Worm (Caenorhabditis elegans) whole organism, L1 larva: ENCODE measurements around the gene cyp-33E1.

Experiments
- C34B4.2 ChIP-seq: sonication (generic microtip); optimal IDR thresholded peaks from 2 replicates; lab custom pipeline; 2017; ENCODE audit warnings: mild to moderate bottlenecking, missing genetic modification characterization, missing compliant biosample characterization
- Y116A8C.19 ChIP-seq: sonication (generic microtip); optimal IDR thresholded peaks from 2 replicates; lab custom pipeline; 2016; ENCODE audit warnings: missing compliant biosample characterization, missing genetic modification characterization, borderline replicate concordance
- blmp-1 ChIP-seq: fragments of 150-350 bp; optimal IDR thresholded peaks from 2 replicates; lab custom pipeline; 2014; ENCODE audit warnings: missing biosample characterization, missing genetic modification characterization
- efl-1 ChIP-seq, 4 experiments: fragments of 150-350 bp; optimal IDR thresholded peaks in 3 of 4; peaks in 1 of 4; 1 replicate in 1 of 4; 2 replicates in 3 of 4; lab custom pipeline; 2014; ENCODE audit warnings: missing biosample characterization in 2 of 4, missing genetic modification characterization in 2 of 4, missing genetic modification reagents in 2 of 4
- elt-2 ChIP-seq: sonication (generic microtip); optimal IDR thresholded peaks from 2 replicates; lab custom pipeline; 2016; ENCODE audit warnings: missing genetic modification characterization, mild to moderate bottlenecking, inconsistent platforms, missing compliant biosample characterization, missing genetic modification reagents
- elt-3 ChIP-seq, 6 experiments: fragments of 150-350 bp in 1 of 6; sonication (generic microtip); optimal IDR thresholded peaks; 2 replicates each; lab custom pipeline; 2017 to 2018; ENCODE audit warnings: missing biosample characterization in 6 of 6, missing genetic modification characterization in 6 of 6, inconsistent platforms in 1 of 6
- ets-5 ChIP-seq: fragments of 200-800 bp; sonication (Bioruptor generic); IDR thresholded peaks from 2 replicates; pipeline ENCODE4 v1.3.6; 2022; ENCODE audit warnings: missing genetic modification characterization, missing compliant biosample characterization
- fkh-10 ChIP-seq: sonication (generic microtip); optimal IDR thresholded peaks from 2 replicates; lab custom pipeline; 2017; ENCODE audit warnings: missing biosample characterization, missing genetic modification reagents, missing genetic modification characterization
- fkh-4 ChIP-seq: sonication (generic microtip); optimal IDR thresholded peaks from 2 replicates; lab custom pipeline; 2016; ENCODE audit warnings: missing compliant biosample characterization, missing genetic modification characterization, borderline replicate concordance
- hlh-17 ChIP-seq: fragments of 200-800 bp; sonication (Bioruptor generic); optimal IDR thresholded peaks from 2 replicates; lab custom pipeline; 2018; ENCODE audit warnings: missing genetic modification characterization, mild to moderate bottlenecking, missing compliant biosample characterization, moderate library complexity, borderline replicate concordance
- hlh-4 ChIP-seq: sonication (generic microtip); optimal IDR thresholded peaks from 2 replicates; lab custom pipeline; 2016; ENCODE audit warnings: mild to moderate bottlenecking, missing genetic modification characterization, missing compliant biosample characterization
- irx-1 ChIP-seq: sonication (generic microtip); optimal IDR thresholded peaks from 2 replicates; lab custom pipeline; 2016; ENCODE audit warnings: missing genetic modification characterization, missing compliant biosample characterization
- isw-1 ChIP-seq: fragments of 200-800 bp; sonication (Bioruptor generic); IDR thresholded peaks from 2 replicates; pipeline ENCODE4 v1.3.6; 2022; ENCODE audit warnings: missing genetic modification characterization, missing compliant biosample characterization
- jun-1 ChIP-seq: fragments of 150-350 bp; optimal IDR thresholded peaks from 2 replicates; lab custom pipeline; 2014; ENCODE audit warnings: missing biosample characterization, missing genetic modification reagents, missing genetic modification characterization
- lin-13 ChIP-seq: fragments of 150-350 bp; optimal IDR thresholded peaks from 2 replicates; lab custom pipeline; 2014; ENCODE audit warnings: missing biosample characterization, missing genetic modification reagents, missing genetic modification characterization
- lin-14 ChIP-seq: fragments of 200-800 bp; sonication (Bioruptor generic); optimal IDR thresholded peaks from 2 replicates; lab custom pipeline; 2018; ENCODE audit warnings: mild to moderate bottlenecking, missing genetic modification characterization, moderate library complexity, missing compliant biosample characterization
- lin-15B ChIP-seq: fragments of 150-350 bp; sonication (generic microtip); optimal IDR thresholded peaks from 3 replicates; lab custom pipeline; 2014; ENCODE audit warnings: missing biosample characterization, missing genetic modification characterization
- lin-35 ChIP-seq, 2 experiments: fragments of 150-350 bp; optimal IDR thresholded peaks; 2 replicates each; lab custom pipeline; 2014; ENCODE audit warnings: missing biosample characterization in 2 of 2, missing genetic modification characterization in 2 of 2, missing genetic modification reagents in 2 of 2
- mef-2 ChIP-seq: fragments of 150-350 bp; optimal IDR thresholded peaks from 2 replicates; lab custom pipeline; 2014; ENCODE audit warnings: missing biosample characterization, missing genetic modification characterization
- nhr-28 ChIP-seq: fragments of 150-350 bp; optimal IDR thresholded peaks from 2 replicates; lab custom pipeline; 2014; ENCODE audit warnings: missing biosample characterization, missing genetic modification characterization
- nhr-47 ChIP-seq: sonication (generic microtip); optimal IDR thresholded peaks from 2 replicates; lab custom pipeline; 2016; ENCODE audit warnings: mild to moderate bottlenecking, missing genetic modification characterization, moderate library complexity, missing compliant biosample characterization
- pqm-1 ChIP-seq: sonication (generic microtip); optimal IDR thresholded peaks from 3 replicates; lab custom pipeline; 2017; ENCODE audit warnings: missing biosample characterization, missing genetic modification characterization
- rnt-1 ChIP-seq: sonication (generic microtip); optimal IDR thresholded peaks from 2 replicates; lab custom pipeline; 2016; ENCODE audit warnings: mild to moderate bottlenecking, missing genetic modification characterization, moderate library complexity, missing compliant biosample characterization
- snpc-4 ChIP-seq: fragments of 150-350 bp; optimal IDR thresholded peaks from 2 replicates; lab custom pipeline; 2014; ENCODE audit warnings: missing biosample characterization, missing genetic modification characterization
- sup-37 ChIP-seq: fragments of 200-800 bp; sonication (Bioruptor generic); optimal IDR thresholded peaks from 2 replicates; lab custom pipeline; 2018; ENCODE audit warnings: mild to moderate bottlenecking, missing genetic modification characterization, missing compliant biosample characterization
- unc-30 ChIP-seq: sonication (generic microtip); optimal IDR thresholded peaks from 2 replicates; lab custom pipeline; 2017; ENCODE audit warnings: missing biosample characterization, missing genetic modification characterization
- zag-1 ChIP-seq: fragments of 150-350 bp; optimal IDR thresholded peaks from 2 replicates; lab custom pipeline; 2014; ENCODE audit warnings: missing biosample characterization, missing genetic modification characterization
- zip-4 ChIP-seq: fragments of 200-800 bp; sonication (Bioruptor generic); optimal IDR thresholded peaks from 2 replicates; lab custom pipeline; 2018; ENCODE audit warnings: mild to moderate bottlenecking, missing genetic modification characterization, moderate library complexity, missing compliant biosample characterization
- ztf-11 ChIP-seq, 2 experiments: sonication (generic microtip); optimal IDR thresholded peaks; 2 replicates each; lab custom pipeline; 2016 to 2017; ENCODE audit warnings: missing genetic modification characterization in 2 of 2, missing biosample characterization in 1 of 2, missing compliant biosample characterization in 1 of 2
- ztf-4 ChIP-seq: fragments of 150-350 bp; optimal IDR thresholded peaks from 2 replicates; lab custom pipeline; 2014; ENCODE audit warnings: missing biosample characterization, missing genetic modification characterization

Gene cyp-33E1

DNA sequence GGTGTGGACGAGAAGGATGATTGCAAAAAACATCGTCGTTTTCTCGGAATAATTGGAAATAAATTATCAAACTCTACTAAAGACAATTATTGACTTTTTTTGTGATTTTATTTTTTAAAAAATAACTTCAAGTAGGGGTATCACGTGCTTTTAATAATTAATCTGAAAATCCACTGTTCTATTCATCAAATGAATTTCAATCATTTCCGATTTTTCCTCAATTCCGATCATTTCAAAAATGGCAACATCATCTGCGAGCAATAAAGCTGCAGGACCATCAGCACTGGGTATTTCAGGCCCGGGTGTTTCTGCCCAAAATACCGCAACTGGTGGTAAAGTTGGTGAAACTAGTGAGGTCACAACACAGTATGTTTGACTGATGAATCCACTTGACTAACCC lies 31.4 kb downstream of the cyp-33E1 start, which contains the start of the genes F42A9.7 and F42A9.3:
Gene F42A9.7 (minus strand): TSS at position 101 of the 400 bp plus-strand sequence.
Gene F42A9.3 (plus strand): TSS at position 214 of the 400 bp plus-strand sequence.
- TF ChIP-seq zip-4 (GFP tag; lab: Kevin White, UChicago), result no peak
- no peak for TF ChIP-seq nhr-28 (tag; lab: Kevin White, UChicago)
- no peak for TF ChIP-seq hlh-4
- TF ChIP-seq blmp-1 (tag; lab: Kevin White, UChicago), result no peak
- no peak for TF ChIP-seq mef-2

DNA sequence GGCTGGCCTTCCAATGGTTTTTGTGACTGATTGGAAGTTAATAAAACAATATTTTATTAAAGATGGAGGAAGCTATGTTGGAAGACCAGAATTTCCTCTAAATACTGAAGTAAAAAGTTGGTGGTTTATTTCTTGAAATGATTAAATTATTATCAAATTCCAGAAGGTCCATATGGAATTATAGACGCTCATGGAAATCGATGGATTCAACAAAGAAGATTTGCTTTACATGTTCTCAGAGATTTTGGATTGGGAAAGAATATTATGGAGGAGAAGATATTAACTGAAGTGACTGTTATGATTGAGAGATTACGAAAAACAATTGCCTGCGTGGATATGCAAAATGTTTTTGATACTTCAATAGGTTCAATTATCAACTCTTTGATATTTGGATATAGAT lies 33.1 kb downstream of the cyp-33E1 start:
- TF ChIP-seq elt-3 (tag; optimal IDR thresholded peaks at IDR 0.05; lab: Kevin White, UChicago), result no peak
- TF ChIP-seq, all 84 proteins: peak for 0

DNA sequence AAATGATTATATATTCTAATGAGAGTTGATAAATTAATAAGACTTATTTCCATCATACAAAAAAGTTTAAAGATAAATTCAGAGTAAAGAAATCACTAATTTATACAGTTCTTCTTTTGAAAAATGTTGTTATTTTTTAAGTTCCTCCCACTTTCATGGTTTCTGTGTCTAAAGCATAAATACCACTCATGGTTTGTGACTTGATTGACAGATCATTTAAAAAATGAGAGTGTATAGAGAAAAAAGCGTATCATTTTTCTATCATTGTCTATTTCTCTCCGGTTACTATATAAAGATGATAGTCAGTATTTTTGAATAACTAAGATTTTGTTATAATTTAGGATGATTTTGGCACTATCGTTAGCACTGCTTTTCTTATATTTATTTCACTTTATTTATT lies 33.7 kb downstream of the cyp-33E1 start, which contains the start of gene cyp-33E3:
Gene cyp-33E3 (plus strand): TSS at position 316 of the 400 bp plus-strand sequence.
- TF ChIP-seq lin-14 (GFP tag; lab: Kevin White, UChicago), result peak; percentile 24
- no peak for TF ChIP-seq efl-1 (optimal IDR thresholded peaks at IDR 0.05; lab: Kevin White, UChicago)
- peak in 1 of 2 experiments; percentile 11 for TF ChIP-seq efl-1 (GFP tag; optimal IDR thresholded peaks at IDR 0.05 in 1 of 2; lab: Kevin White, UChicago)
- no peak for TF ChIP-seq unc-30 (tag; lab: Kevin White, UChicago)
- TF ChIP-seq lin-35 (GFP tag; optimal IDR thresholded peaks at IDR 0.05; lab: Kevin White, UChicago), result no peak

DNA sequence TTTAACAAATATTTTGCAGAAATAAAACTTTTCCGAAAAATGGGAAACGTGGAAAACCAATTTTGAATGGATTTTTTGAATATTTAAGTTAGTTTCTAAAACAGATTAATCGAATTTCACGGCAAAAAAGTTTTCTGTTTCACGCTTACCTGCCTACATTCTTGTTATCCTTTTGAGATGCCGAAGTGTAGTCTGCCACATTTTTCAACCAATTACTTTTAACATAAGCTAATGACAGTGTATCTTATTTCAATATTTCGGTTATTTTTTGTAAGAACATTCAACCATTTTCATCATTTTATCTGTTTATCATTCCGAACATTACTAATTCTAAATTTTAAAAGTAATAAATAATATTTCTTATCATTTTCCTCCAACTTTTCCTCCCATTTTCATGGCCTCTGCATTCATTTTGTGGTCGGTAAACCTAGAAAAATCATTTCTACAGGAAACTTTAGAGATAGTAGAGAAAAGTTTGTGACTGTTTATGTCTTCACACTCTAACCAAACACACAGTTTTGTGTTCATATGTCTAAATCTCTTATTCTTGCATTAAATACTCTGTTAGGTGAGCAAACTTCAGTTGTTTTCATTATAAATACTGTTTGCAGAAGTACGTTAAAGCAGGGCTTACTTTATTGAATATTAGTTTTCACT lies 36.4 kb downstream of the cyp-33E1 start, which contains the start of the genes F42A9.17 and cyp-33E2:
Gene F42A9.17 (minus strand): TSS at position 51 of the 657 bp plus-strand sequence.
Gene cyp-33E2 (plus strand): TSS at position 449 of the 657 bp plus-strand sequence.
- TF ChIP-seq lin-14 (GFP tag; lab: Kevin White, UChicago) (peak; percentile 64), elt-2 (tag; lab: Kevin White, UChicago) (peak; percentile 60), sup-37 (GFP tag; lab: Kevin White, UChicago) (no peak)

DNA sequence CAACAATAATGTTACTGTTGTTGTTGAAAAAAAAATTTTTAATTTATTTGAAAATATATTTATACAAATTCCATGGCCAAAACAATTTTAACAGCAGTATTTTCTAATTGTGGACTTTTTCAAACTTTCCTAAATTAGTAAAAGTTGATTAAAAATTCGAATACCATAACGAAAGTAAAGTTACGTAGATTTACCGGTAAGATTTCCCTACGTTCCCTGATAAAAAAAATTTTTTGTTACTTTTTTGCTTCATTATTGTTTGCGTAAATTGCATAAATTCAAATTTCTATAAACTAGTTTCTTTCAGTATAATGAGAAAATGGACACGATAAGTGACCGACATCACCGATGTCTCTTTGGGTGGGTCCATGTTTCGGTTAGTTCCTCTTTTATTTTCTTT lies 39.5 kb downstream of the cyp-33E1 start, which contains the start of gene F42A9.6:
Gene F42A9.6 (plus strand): TSS at position 301 of the 400 bp plus-strand sequence.
- no peak for TF ChIP-seq Y116A8C.19 (tag; lab: Kevin White, UChicago)
- no peak for TF ChIP-seq jun-1 (tag; lab: Kevin White, UChicago)
- TF ChIP-seq irx-1, result no peak
- TF ChIP-seq pqm-1, result no peak
- TF ChIP-seq zip-4 (GFP tag; lab: Kevin White, UChicago), result no peak
- no peak for TF ChIP-seq lin-13 (GFP tag; lab: Kevin White, UChicago)
- no peak for TF ChIP-seq isw-1 (GFP tag; lab: Robert Waterston, UW)
- no peak for TF ChIP-seq ztf-4 (tag; lab: Kevin White, UChicago)
- TF ChIP-seq rnt-1 (tag; lab: Kevin White, UChicago), result no peak
- no peak for TF ChIP-seq zag-1 (tag; lab: Kevin White, UChicago)
- TF ChIP-seq ztf-11 (tag; optimal IDR thresholded peaks at IDR 0.05; lab: Kevin White, UChicago), result no peak
- TF ChIP-seq fkh-10 (GFP tag; lab: Kevin White, UChicago), result no peak
- no peak for TF ChIP-seq C34B4.2 (tag; lab: Kevin White, UChicago)
- no peak for TF ChIP-seq snpc-4
- no peak for TF ChIP-seq lin-35 (GFP tag; optimal IDR thresholded peaks at IDR 0.05; lab: Kevin White, UChicago)
- no peak for TF ChIP-seq nhr-47 (tag; lab: Kevin White, UChicago)
- no peak for TF ChIP-seq fkh-4
- no peak for TF ChIP-seq blmp-1 (tag; lab: Kevin White, UChicago)
- no peak for TF ChIP-seq hlh-17 (GFP tag; lab: Kevin White, UChicago)
- TF ChIP-seq mef-2, result no peak

DNA sequence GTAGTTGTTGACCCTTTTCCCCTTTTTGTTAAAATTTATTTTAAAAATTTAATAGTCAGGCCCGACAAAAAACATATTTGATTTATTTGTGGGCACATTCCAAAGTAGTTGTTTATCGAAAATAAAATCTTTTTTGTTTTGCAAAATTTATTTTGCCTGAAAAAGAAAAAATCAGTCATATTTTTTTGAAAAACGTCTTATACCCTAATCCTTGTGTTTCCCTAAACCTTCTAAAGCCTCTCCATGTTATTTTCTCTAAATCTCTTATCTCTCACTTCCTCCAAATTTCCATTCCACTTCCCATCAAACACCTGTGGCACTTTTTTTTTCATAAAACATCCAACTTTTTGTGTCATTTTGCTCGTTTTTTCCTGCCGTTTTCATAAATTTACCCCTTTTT lies 40.2 kb downstream of the cyp-33E1 start:
- TF ChIP-seq lin-15B (tag; lab: Kevin White, UChicago) (no peak), ets-5 (GFP tag; lab: Robert Waterston, UW) (no peak)
